Fruit fly (Drosophila melanogaster): Measurements from ENCODE around the gene CG11379.

CG11379 gene

DNA sequence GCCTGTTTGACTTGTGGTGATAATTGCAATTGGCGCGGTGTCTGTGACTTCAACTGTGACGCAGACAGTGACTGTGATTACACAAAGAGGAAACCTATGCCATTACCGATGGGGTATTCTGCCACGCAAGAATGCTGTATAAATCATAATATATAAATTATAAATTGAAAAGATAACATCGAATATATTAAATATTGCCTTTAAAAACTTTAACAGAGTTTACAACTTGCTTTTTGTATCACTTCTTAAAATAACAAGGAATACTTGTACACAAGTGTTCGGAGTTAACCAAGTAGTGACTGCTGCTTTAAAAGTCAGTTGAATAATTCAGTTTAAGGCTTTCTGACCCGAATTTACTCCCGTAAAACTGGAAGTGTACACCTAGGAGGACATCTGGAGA is at the start of gene CG11379:
Gene CG11379, plus strand, starts transcription at position 301 of the 400 bp plus-strand sequence.
- no peak for TF ChIP-seq ttk (optimal IDR thresholded peaks at IDR 0.05)
- TF ChIP-seq Myc (optimal IDR thresholded peaks at IDR 0.05) = no peak
- no peak for TF ChIP-seq h (optimal IDR thresholded peaks at IDR 0.05)

dm6 chrX:1134053-1135005 is 45.6 kb upstream of the CG11379 start, which contains the start of gene CG3655:
TSS of gene CG3655 (minus strand) at chrX:1134896.
- TF ChIP-seq insv (optimal IDR thresholded peaks at IDR 0.05) (no peak), h (optimal IDR thresholded peaks at IDR 0.05) (no peak), Myc (optimal IDR thresholded peaks at IDR 0.05) (no peak), psq (optimal IDR thresholded peaks at IDR 0.05) (no peak), ttk (optimal IDR thresholded peaks at IDR 0.05) (no peak), Sin3A (optimal IDR thresholded peaks at IDR 0.05) (no peak)

dm6 chrX:1135006-1135376 is 45.0 kb upstream of the CG11379 start:
- TF ChIP-seq insv (optimal IDR thresholded peaks at IDR 0.05) = peak; percentile 61
- TF ChIP-seq Sin3A (optimal IDR thresholded peaks at IDR 0.05) = no peak

DNA sequence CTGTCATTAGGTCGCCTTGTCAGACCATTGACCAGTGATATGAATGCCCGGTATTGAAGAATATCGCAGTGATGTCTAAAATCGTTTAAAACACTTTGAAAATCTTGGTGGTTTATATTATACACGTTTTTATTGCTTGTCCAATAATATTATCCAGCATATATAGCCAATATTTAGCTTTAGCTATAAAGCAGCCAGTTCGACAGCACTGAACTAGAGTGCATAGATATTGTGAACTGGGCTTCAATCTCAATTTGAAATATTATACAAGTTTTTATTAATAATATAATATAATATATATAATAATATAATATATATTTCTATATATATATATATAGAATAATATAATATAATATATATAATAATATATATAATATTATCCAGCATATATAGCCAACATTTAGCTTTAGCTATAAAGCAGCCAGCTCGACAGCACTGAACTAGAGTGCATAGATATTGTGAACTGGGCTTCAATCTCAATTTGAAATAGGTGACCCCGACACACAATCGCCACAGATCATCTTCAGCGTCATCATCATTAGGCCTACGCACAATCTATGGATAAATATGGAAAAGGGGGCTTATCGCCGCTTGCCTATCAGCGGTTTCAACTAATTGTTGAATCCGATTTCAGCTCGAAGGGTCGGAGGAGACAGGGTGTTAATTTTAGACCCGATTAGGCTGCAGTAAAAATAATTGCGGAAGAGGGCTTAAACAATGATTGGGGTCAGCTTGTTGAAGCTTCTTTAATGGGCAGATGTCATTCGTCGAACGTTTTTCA is 37.2 kb upstream of the CG11379 start:
- no peak for TF ChIP-seq insv (optimal IDR thresholded peaks at IDR 0.05)
- TF ChIP-seq h (optimal IDR thresholded peaks at IDR 0.05) = no peak
- TF ChIP-seq ttk (optimal IDR thresholded peaks at IDR 0.05) = no peak
- no peak for TF ChIP-seq Sin3A (optimal IDR thresholded peaks at IDR 0.05)
- TF ChIP-seq Myc (optimal IDR thresholded peaks at IDR 0.05) = no peak
- no peak for TF ChIP-seq psq (optimal IDR thresholded peaks at IDR 0.05)

dm6 chrX:1145344-1145743 is 34.6 kb upstream of the CG11379 start, which contains the start of gene CG14628:
TSS of gene CG14628 (plus strand) at chrX:1145644.
- TF ChIP-seq Myc (optimal IDR thresholded peaks at IDR 0.05) (no peak), h (optimal IDR thresholded peaks at IDR 0.05) (no peak), Sin3A (optimal IDR thresholded peaks at IDR 0.05) (no peak), ttk (optimal IDR thresholded peaks at IDR 0.05) (no peak)

- TF ChIP-seq psq (optimal IDR thresholded peaks at IDR 0.05) (no peak), Sin3A (optimal IDR thresholded peaks at IDR 0.05) (no peak), Myc (optimal IDR thresholded peaks at IDR 0.05) (no peak), insv (optimal IDR thresholded peaks at IDR 0.05) (no peak), h (optimal IDR thresholded peaks at IDR 0.05) (no peak), ttk (optimal IDR thresholded peaks at IDR 0.05) (no peak)
Measured at dm6 chrX:1161913-1162439, 18.0 kb upstream of the CG11379 start, which contains the start of gene eIF4E7. TSS of gene eIF4E7 (minus strand) at chrX:1162389.

dm6 chrX:1170117-1170878 is 9.7 kb upstream of the CG11379 start, which contains the start of gene CG11378:
TSS of gene CG11378 (plus strand) at chrX:1170828.
- TF ChIP-seq insv (optimal IDR thresholded peaks at IDR 0.05) = no peak
- TF ChIP-seq psq (optimal IDR thresholded peaks at IDR 0.05) = no peak

- TF ChIP-seq Myc (optimal IDR thresholded peaks at IDR 0.05) (no peak), Sin3A (optimal IDR thresholded peaks at IDR 0.05) (no peak), h (optimal IDR thresholded peaks at IDR 0.05) (no peak), insv (optimal IDR thresholded peaks at IDR 0.05) (no peak), ttk (optimal IDR thresholded peaks at IDR 0.05) (no peak)
Measured at dm6 chrX:1171018-1171417, 8.9 kb upstream of the CG11379 start.

DNA sequence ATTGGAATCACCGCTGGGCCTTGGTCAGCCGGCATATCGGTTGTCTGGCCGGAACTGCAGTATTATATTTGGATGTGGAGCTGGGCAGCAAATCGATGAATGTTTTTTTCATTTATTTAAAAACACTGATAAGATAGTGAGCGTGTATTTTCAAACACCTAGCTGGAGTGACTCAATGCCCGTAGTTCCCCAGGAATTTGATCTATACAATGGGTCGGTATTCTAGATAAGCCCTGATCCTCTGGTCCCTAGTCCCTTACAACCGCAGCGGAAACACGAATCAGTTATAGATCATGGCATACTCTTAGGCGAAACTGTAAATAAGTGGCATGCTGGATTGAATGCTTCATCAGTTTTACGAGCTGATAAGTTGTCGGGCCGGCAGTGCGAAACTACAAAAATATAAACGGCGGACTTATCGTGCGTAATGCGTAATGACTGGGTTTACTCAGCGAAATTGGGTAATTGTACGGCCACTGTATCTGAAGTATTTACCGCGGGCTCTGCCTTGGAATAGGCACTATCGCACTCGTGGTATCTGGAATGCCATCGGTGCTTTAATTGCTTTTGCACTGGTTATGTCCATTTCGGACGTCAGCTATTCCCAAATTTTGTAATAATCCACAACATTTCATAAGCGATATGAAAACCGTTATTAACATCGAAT is 7.1 kb upstream of the CG11379 start:
- no peak for TF ChIP-seq ttk (optimal IDR thresholded peaks at IDR 0.05)
- TF ChIP-seq Myc (optimal IDR thresholded peaks at IDR 0.05) = no peak
- no peak for TF ChIP-seq psq (optimal IDR thresholded peaks at IDR 0.05)
- no peak for TF ChIP-seq insv (optimal IDR thresholded peaks at IDR 0.05)
- no peak for TF ChIP-seq Sin3A (optimal IDR thresholded peaks at IDR 0.05)
- no peak for TF ChIP-seq h (optimal IDR thresholded peaks at IDR 0.05)

dm6 chrX:1173564-1173963 is 6.4 kb upstream of the CG11379 start:
- TF ChIP-seq h (optimal IDR thresholded peaks at IDR 0.05) (no peak), psq (optimal IDR thresholded peaks at IDR 0.05) (no peak), Myc (optimal IDR thresholded peaks at IDR 0.05) (no peak), insv (optimal IDR thresholded peaks at IDR 0.05) (no peak), ttk (optimal IDR thresholded peaks at IDR 0.05) (no peak), Sin3A (optimal IDR thresholded peaks at IDR 0.05) (no peak)

dm6 chrX:1175993-1176392 is 4.0 kb upstream of the CG11379 start, which contains the start of gene CG11384:
TSS of gene CG11384 (minus strand) at chrX:1176035.
- TF ChIP-seq ttk (optimal IDR thresholded peaks at IDR 0.05) (no peak), Sin3A (optimal IDR thresholded peaks at IDR 0.05) (no peak), h (optimal IDR thresholded peaks at IDR 0.05) (no peak), Myc (optimal IDR thresholded peaks at IDR 0.05) (no peak)
